Fruit fly (Drosophila melanogaster) whole organism, pupa: ENCODE data around the gene RpL37A.

Experiments used
- CG32121 ChIP-seq: fragments of 200-800 bp; sonication (Bioruptor generic); IDR thresholded peaks from 2 replicates; pipeline ENCODE4 v1.3.6; 2022; ENCODE audit warnings: missing biosample characterization, missing genetic modification characterization
- CG34367 ChIP-seq: fragments of 200-800 bp; sonication (Bioruptor generic); optimal IDR thresholded peaks from 2 replicates; lab custom pipeline; 2018; ENCODE audit warnings: missing biosample characterization, mild to moderate bottlenecking, missing genetic modification characterization
- CG4496 ChIP-seq: fragments of 200-800 bp; sonication (Bioruptor generic); IDR thresholded peaks from 3 replicates; pipeline ENCODE4 v1.3.6; 2022; ENCODE audit warnings: missing biosample characterization, missing genetic modification characterization
- CG8159 ChIP-seq: fragments of 200-800 bp; sonication (Bioruptor generic); optimal IDR thresholded peaks from 3 replicates; lab custom pipeline; 2018; ENCODE audit warnings: missing biosample characterization, mild to moderate bottlenecking, missing genetic modification characterization, moderate library complexity
- CG9948 ChIP-seq: fragments of 200-800 bp; sonication (Bioruptor generic); optimal IDR thresholded peaks from 2 replicates; lab custom pipeline; 2018; ENCODE audit warnings: missing biosample characterization, mild to moderate bottlenecking, missing genetic modification characterization, moderate library complexity

DNA sequence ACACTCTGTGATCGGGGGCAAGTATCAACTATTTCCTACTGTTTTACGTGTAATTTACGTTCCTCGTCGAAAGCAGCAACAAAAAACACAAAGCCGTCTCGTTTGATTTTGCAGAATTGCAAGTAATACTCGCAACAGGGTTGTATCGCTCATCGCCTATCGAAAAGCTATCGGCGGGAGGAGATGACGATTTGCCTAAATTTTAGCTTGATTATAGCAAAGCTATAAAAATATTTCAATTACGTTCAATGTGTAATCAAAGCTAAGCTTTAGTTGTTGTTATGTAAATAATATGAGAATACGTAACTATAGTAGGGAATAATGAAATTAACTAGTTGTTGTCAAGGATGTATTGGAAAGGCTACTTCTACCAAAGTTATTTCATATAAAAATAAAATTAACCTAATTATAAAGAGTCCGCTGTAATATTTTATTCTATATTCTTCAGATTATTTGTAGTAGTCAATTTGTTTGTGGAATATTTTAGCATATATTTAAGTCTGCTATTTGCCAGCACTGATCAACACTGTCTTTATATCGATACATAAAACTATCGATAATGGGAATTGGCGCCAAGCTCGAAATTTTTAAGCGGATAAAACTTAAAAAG lies 11.0 kb upstream of the RpL37A start, which contains the start of gene Rpn11:
- no peak for TF ChIP-seq CG32121
- TF ChIP-seq CG8159 (tag; lab: Kevin White, UChicago) = peak; percentile 62
- peak; percentile 43 for TF ChIP-seq CG34367
- TF ChIP-seq CG9948 (tag; lab: Kevin White, UChicago) = peak; percentile 41
- peak; percentile 40; the same call in 1 of the 3 replicates for TF ChIP-seq CG4496 (GFP tag; lab: Robert Waterston, UW)
